Fruit fly (Drosophila melanogaster) whole organism, embryonic: Measurements from ENCODE around the gene mRpL3.

Experiments used
- Abd-B ChIP-seq: fragments of 200-800 bp; sonication (Bioruptor generic); optimal IDR thresholded peaks from 2 replicates; lab custom pipeline; 2018; ENCODE audit warnings: missing biosample characterization, mild to moderate bottlenecking, missing genetic modification characterization, moderate library complexity
- Atf6 ChIP-seq: fragments of 200-800 bp; sonication (Bioruptor generic); IDR thresholded peaks from 2 replicates; pipeline ENCODE4 v1.3.6; 2022; ENCODE audit warnings: missing biosample characterization, missing genetic modification characterization
- Awh ChIP-seq: fragments of 200-800 bp; sonication (Bioruptor generic); IDR thresholded peaks from 2 replicates; pipeline ENCODE4, ENCODE4 v1.3.6; 2022; ENCODE audit warnings: missing biosample characterization, missing genetic modification characterization
- Bteb2 ChIP-seq: fragments of 200-800 bp; sonication (Bioruptor generic); optimal IDR thresholded peaks from 2 replicates; lab custom pipeline; 2016; ENCODE audit warnings: missing biosample characterization, missing genetic modification characterization
- CG10959 ChIP-seq: fragments of 200-800 bp; sonication (Bioruptor generic); IDR thresholded peaks from 2 replicates; pipeline ENCODE4 v1.3.6; 2022; ENCODE audit warnings: missing biosample characterization, missing genetic modification characterization
- CG11085 ChIP-seq: fragments of 200-800 bp; sonication (Bioruptor generic); IDR thresholded peaks from 2 replicates; pipeline ENCODE4 v1.3.6; 2022; ENCODE audit warnings: missing biosample characterization, missing genetic modification characterization
- CG12236 ChIP-seq: fragments of 200-800 bp; sonication (Bioruptor generic); optimal IDR thresholded peaks from 2 replicates; lab custom pipeline; 2016; ENCODE audit warnings: missing biosample characterization, missing genetic modification characterization
- CG13296 ChIP-seq: fragments of 200-800 bp; sonication (Bioruptor generic); optimal IDR thresholded peaks from 3 replicates; lab custom pipeline; 2018; ENCODE audit warnings: missing biosample characterization, mild to moderate bottlenecking, missing genetic modification characterization
- CG14710 ChIP-seq: fragments of 200-800 bp; sonication (Bioruptor generic); optimal IDR thresholded peaks from 3 replicates; lab custom pipeline; 2019; ENCODE audit warnings: missing biosample characterization, mild to moderate bottlenecking, missing genetic modification characterization, moderate library complexity
- CG15601 ChIP-seq: fragments of 200-800 bp; sonication (Bioruptor generic); optimal IDR thresholded peaks from 3 replicates; lab custom pipeline; 2019; ENCODE audit warnings: missing biosample characterization, mild to moderate bottlenecking, missing genetic modification characterization, moderate library complexity
- CG17186 ChIP-seq: fragments of 200-800 bp; sonication (Bioruptor generic); optimal IDR thresholded peaks from 3 replicates; lab custom pipeline; 2017; ENCODE audit warnings: missing biosample characterization, missing genetic modification reagents, missing genetic modification characterization
- CG18599 ChIP-seq: fragments of 200-800 bp; sonication (Bioruptor generic); optimal IDR thresholded peaks from 3 replicates; lab custom pipeline; 2017; ENCODE audit warnings: missing biosample characterization, missing genetic modification characterization, mild to moderate bottlenecking, moderate library complexity, missing genetic modification reagents
- CG2202 ChIP-seq: fragments of 200-800 bp; sonication (Bioruptor generic); optimal IDR thresholded peaks from 2 replicates; lab custom pipeline; 2018; ENCODE audit warnings: missing biosample characterization, mild to moderate bottlenecking, missing genetic modification characterization
- CG30431 ChIP-seq: fragments of 200-800 bp; sonication (Bioruptor generic); optimal IDR thresholded peaks from 2 replicates; lab custom pipeline; 2017; ENCODE audit warnings: missing biosample characterization, missing genetic modification characterization
- CG33557 ChIP-seq: fragments of 200-800 bp; sonication (Bioruptor generic); optimal IDR thresholded peaks from 2 replicates; lab custom pipeline; 2019; ENCODE audit warnings: missing biosample characterization, mild to moderate bottlenecking, missing genetic modification characterization, moderate library complexity
- CG4424 ChIP-seq: fragments of 200-800 bp; sonication (Bioruptor generic); optimal IDR thresholded peaks from 3 replicates; lab custom pipeline; 2016; ENCODE audit warnings: missing biosample characterization, missing genetic modification characterization
- CG5245 ChIP-seq: fragments of 200-800 bp; sonication (Bioruptor generic); optimal IDR thresholded peaks from 3 replicates; lab custom pipeline; 2016; ENCODE audit warnings: missing biosample characterization, missing genetic modification characterization
- CG5953 ChIP-seq: fragments of 200-800 bp; sonication (Bioruptor generic); IDR thresholded peaks from 2 replicates; pipeline ENCODE4 v1.3.6; 2022; ENCODE audit warnings: missing biosample characterization, missing genetic modification characterization
- CG7357 ChIP-seq: fragments of 200-800 bp; sonication (Bioruptor generic); IDR thresholded peaks from 3 replicates; pipeline ENCODE4 v1.3.6; 2022; ENCODE audit warnings: missing biosample characterization, missing genetic modification characterization
- CG7786 ChIP-seq: fragments of 200-800 bp; sonication (Bioruptor generic); optimal IDR thresholded peaks from 2 replicates; lab custom pipeline; 2016; ENCODE audit warnings: missing biosample characterization, missing genetic modification characterization
- CG9609 ChIP-seq: fragments of 200-800 bp; sonication (Bioruptor generic); optimal IDR thresholded peaks from 3 replicates; lab custom pipeline; 2016; ENCODE audit warnings: missing biosample characterization, missing genetic modification characterization
- CG9727 ChIP-seq: fragments of 200-800 bp; sonication (Bioruptor generic); optimal IDR thresholded peaks from 3 replicates; lab custom pipeline; 2017; ENCODE audit warnings: missing biosample characterization, mild to moderate bottlenecking, missing genetic modification characterization
- HLH3B ChIP-seq: fragments of 200-800 bp; sonication (Bioruptor generic); IDR thresholded peaks from 2 replicates; pipeline ENCODE4 v1.3.6; 2022; ENCODE audit warnings: missing biosample characterization, missing genetic modification characterization
- Hmr ChIP-seq: fragments of 200-800 bp; sonication (Bioruptor generic); optimal IDR thresholded peaks from 3 replicates; lab custom pipeline; 2017; ENCODE audit warnings: mild to moderate bottlenecking, missing biosample characterization, missing genetic modification reagents, missing genetic modification characterization
- Hr78 ChIP-seq, 2 experiments: fragments of 200-800 bp in 1 of 2; fragments of >200 bp in 1 of 2; sonication (Bioruptor generic) in 1 of 2; optimal IDR thresholded peaks; 2 replicates each; lab custom pipeline; 2017 to 2019; ENCODE audit warnings: missing biosample characterization in 2 of 2, missing genetic modification characterization in 2 of 2, mild to moderate bottlenecking in 1 of 2, moderate library complexity in 1 of 2
- Jarid2 ChIP-seq: fragments of 200-800 bp; sonication (Bioruptor generic); optimal IDR thresholded peaks from 3 replicates; lab custom pipeline; 2017; ENCODE audit warnings: mild to moderate bottlenecking, missing biosample characterization, missing genetic modification reagents, missing genetic modification characterization
- Max ChIP-seq: fragments of 200-800 bp; sonication (Bioruptor generic); optimal IDR thresholded peaks from 2 replicates; lab custom pipeline; 2016; ENCODE audit warnings: missing biosample characterization, mild to moderate bottlenecking, missing genetic modification characterization
- Nf-YA ChIP-seq: fragments of 200-800 bp; sonication (Bioruptor generic); IDR thresholded peaks from 2 replicates; pipeline ENCODE4 v1.3.6; 2022; ENCODE audit warnings: missing biosample characterization, missing genetic modification characterization
- Sry-β ChIP-seq: fragments of 200-800 bp; sonication (Bioruptor generic); optimal IDR thresholded peaks from 2 replicates; lab custom pipeline; 2018; ENCODE audit warnings: missing biosample characterization, mild to moderate bottlenecking, missing genetic modification characterization, moderate library complexity
- Taf1 ChIP-seq: fragments of 200-800 bp; sonication (Bioruptor generic); IDR thresholded peaks from 2 replicates; pipeline ENCODE4 v1.3.6; 2022; ENCODE audit warnings: missing biosample characterization, missing genetic modification characterization
- Xrp1 ChIP-seq: fragments of 200-800 bp; sonication (Bioruptor generic); IDR thresholded peaks from 2 replicates; pipeline ENCODE4 v1.3.6; 2022; ENCODE audit warnings: missing biosample characterization, missing genetic modification characterization
- YL-1 ChIP-seq: fragments of 200-800 bp; sonication (Bioruptor generic); optimal IDR thresholded peaks from 3 replicates; lab custom pipeline; 2017; ENCODE audit warnings: missing biosample characterization, mild to moderate bottlenecking, missing genetic modification characterization
- amos ChIP-seq: fragments of 200-800 bp; sonication (Bioruptor generic); IDR thresholded peaks from 2 replicates; pipeline ENCODE4 v1.3.6; 2022; ENCODE audit warnings: missing biosample characterization, missing genetic modification characterization; ENCODE audit not compliant: partially characterized antibody
- ara ChIP-seq: fragments of 200-800 bp; sonication (Bioruptor generic); IDR thresholded peaks from 2 replicates; pipeline ENCODE4 v1.3.6; 2022; ENCODE audit warnings: missing biosample characterization, missing genetic modification characterization
- cad ChIP-seq: fragments of >200 bp; optimal IDR thresholded peaks from 2 replicates; lab custom pipeline; 2017; ENCODE audit warnings: missing biosample characterization, missing genetic modification characterization
- caup ChIP-seq: fragments of 200-800 bp; sonication (Bioruptor generic); optimal IDR thresholded peaks from 3 replicates; lab custom pipeline; 2017; ENCODE audit warnings: missing biosample characterization, mild to moderate bottlenecking, missing genetic modification characterization, moderate library complexity; ENCODE audit not compliant: severe bottlenecking
- ci ChIP-seq: fragments of 200-800 bp; sonication (Bioruptor generic); IDR thresholded peaks from 3 replicates; pipeline ENCODE4 v1.3.6; 2022; ENCODE audit warnings: missing biosample characterization, missing genetic modification characterization
- fru ChIP-seq: fragments of >200 bp; optimal IDR thresholded peaks from 2 replicates; lab custom pipeline; 2017
- lov ChIP-seq, 2 experiments: fragments of 200-800 bp in 1 of 2; fragments of >200 bp in 1 of 2; sonication (Bioruptor generic) in 1 of 2; IDR thresholded peaks in 1 of 2; optimal IDR thresholded peaks in 1 of 2; 2 replicates in 1 of 2; 3 replicates in 1 of 2; pipeline versions ENCODE4 v1.3.6 to Lab custom; 2017 to 2022; ENCODE audit warnings: missing biosample characterization in 1 of 2, missing genetic modification characterization in 1 of 2
- org-1 ChIP-seq: fragments of 200-800 bp; sonication (Bioruptor generic); optimal IDR thresholded peaks from 2 replicates; lab custom pipeline; 2017; ENCODE audit warnings: missing biosample characterization, missing genetic modification characterization
- pan ChIP-seq, 4 experiments: fragments of >200 bp in 3 of 4; fragments of 200-800 bp in 1 of 4; sonication (Bioruptor generic) in 1 of 4; optimal IDR thresholded peaks in 3 of 4; IDR thresholded peaks in 1 of 4; 2 replicates each; pipeline versions ENCODE4 v1.3.6 to Lab custom; 2017 to 2022; ENCODE audit warnings: missing biosample characterization in 2 of 4, missing genetic modification characterization in 2 of 4, mixed read lengths in 1 of 4
- peb ChIP-seq: fragments of 200-800 bp; sonication (Bioruptor generic); IDR thresholded peaks from 2 replicates; pipeline ENCODE4 v1.3.6; 2022; ENCODE audit warnings: missing biosample characterization, missing genetic modification characterization
- pros ChIP-seq: fragments of 200-800 bp; sonication (Bioruptor generic); optimal IDR thresholded peaks from 3 replicates; lab custom pipeline; 2019; ENCODE audit warnings: missing biosample characterization, mild to moderate bottlenecking, missing genetic modification characterization, moderate library complexity
- pzg ChIP-seq: fragments of 200-800 bp; sonication (Bioruptor generic); optimal IDR thresholded peaks from 3 replicates; lab custom pipeline; 2018; ENCODE audit warnings: missing biosample characterization, mild to moderate bottlenecking, missing genetic modification characterization, moderate library complexity
- seq ChIP-seq: fragments of 200-800 bp; sonication (Bioruptor generic); IDR thresholded peaks from 2 replicates; pipeline ENCODE4 v1.3.6; 2022; ENCODE audit warnings: missing biosample characterization, missing genetic modification characterization
- shn ChIP-seq: fragments of 200-800 bp; sonication (Bioruptor generic); optimal IDR thresholded peaks from 3 replicates; lab custom pipeline; 2016; ENCODE audit warnings: missing biosample characterization, missing genetic modification characterization
- tap ChIP-seq: fragments of 200-800 bp; optimal IDR thresholded peaks from 3 replicates; lab custom pipeline; 2019; ENCODE audit warnings: missing biosample characterization, mild to moderate bottlenecking, missing genetic modification characterization, moderate library complexity
- usp ChIP-seq: fragments of >200 bp; optimal IDR thresholded peaks from 2 replicates; lab custom pipeline; 2017; ENCODE audit warnings: missing biosample characterization, missing genetic modification characterization
- zfh1 ChIP-seq: fragments of 200-800 bp; sonication (Bioruptor generic); IDR thresholded peaks from 3 replicates; pipeline ENCODE4 v1.3.6; 2022; ENCODE audit warnings: missing biosample characterization, missing genetic modification characterization
- zfh2 ChIP-seq: fragments of 200-800 bp; sonication (Bioruptor generic); optimal IDR thresholded peaks from 2 replicates; lab custom pipeline; 2016; ENCODE audit warnings: missing biosample characterization, missing genetic modification characterization

Gene mRpL3

DNA sequence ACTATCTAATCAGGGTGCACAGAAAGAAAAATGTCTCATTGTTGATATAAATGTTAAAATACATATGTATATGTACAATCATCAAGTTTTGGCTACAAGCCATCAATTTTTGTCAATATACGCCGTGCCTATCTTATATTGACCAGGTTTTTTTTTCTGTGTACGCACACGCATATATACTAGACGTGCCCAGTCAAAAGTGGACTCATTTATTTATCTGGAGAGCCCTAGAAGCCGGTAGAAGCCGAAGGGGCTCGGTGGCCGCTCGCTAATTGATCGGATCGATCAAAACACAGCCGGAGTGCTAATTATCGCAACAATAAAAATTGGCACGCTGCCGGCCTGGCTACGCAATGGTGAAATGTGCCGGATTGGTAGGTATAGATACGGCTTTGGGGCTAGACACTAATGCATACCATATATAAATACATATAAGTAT, 20.7 kb upstream of the mRpL3 start (continued):
- TF ChIP-seq pan (optimal IDR thresholded peaks at IDR 0.05; lab: Kevin White, UChicago) (no peak), pan (GFP tag; optimal IDR thresholded peaks at IDR 0.05 in 1 of 2, IDR thresholded peaks at IDR 0.05 in 1 of 2) (peak in 1 of 2 experiments; percentile 84), CG5245 (peak; percentile 18), peb (GFP tag; lab: Robert Waterston, UW) (no peak), Awh (GFP tag; lab: Robert Waterston, UW) (peak; percentile 63), org-1 (GFP tag; lab: Kevin White, UChicago) (peak; percentile 53), CG33557 (GFP tag; lab: Kevin White, UChicago) (no peak), CG30431 (GFP tag; lab: Kevin White, UChicago) (peak; percentile 41), CG7786 (GFP tag; lab: Kevin White, UChicago) (peak; percentile 66), fru (no peak), caup (peak; percentile 81), pzg (GFP tag; lab: Kevin White, UChicago) (peak; percentile 7), amos (GFP tag; lab: Robert Waterston, UW) (0 out of 2 replicates have a peak, but pooled peaks have one; percentile 4), CG7357 (GFP tag; lab: Robert Waterston, UW) (peak; percentile 26; the same call in 1 of the 3 replicates), CG2202 (tag; lab: Kevin White, UChicago) (no peak), CG5953 (GFP tag; lab: Robert Waterston, UW) (no peak), Jarid2 (no peak), usp (no peak), seq (GFP tag; lab: Robert Waterston, UW) (peak; percentile 65), Hmr (GFP tag; lab: Kevin White, UChicago) (peak; percentile 89), Sry-β (GFP tag; lab: Kevin White, UChicago) (no peak), CG9727 (GFP tag; lab: Kevin White, UChicago) (peak; percentile 60), Abd-B (peak; percentile 12), CG13296 (GFP tag; lab: Kevin White, UChicago) (peak; percentile 83), Hr78 (GFP tag; optimal IDR thresholded peaks at IDR 0.05; lab: Kevin White, UChicago) (no peak), zfh2 (GFP tag; lab: Kevin White, UChicago) (peak; percentile 58), Taf1 (GFP tag; lab: Robert Waterston, UW) (peak; percentile 69), CG15601 (tag; lab: Kevin White, UChicago) (no peak), Nf-YA (GFP tag; lab: Robert Waterston, UW) (0 out of 2 replicates have a peak, but pooled peaks have one; percentile 48), CG12236 (GFP tag; lab: Kevin White, UChicago) (no peak), YL-1 (no peak), CG18599 (GFP tag; lab: Kevin White, UChicago) (peak; percentile 91), CG14710 (peak; percentile 3), Xrp1 (GFP tag; lab: Robert Waterston, UW) (peak; percentile 68), ci (GFP tag; lab: Robert Waterston, UW) (peak; percentile 85), shn (GFP tag; lab: Kevin White, UChicago) (no peak), ara (GFP tag; lab: Robert Waterston, UW) (peak; percentile 53; the same call in 1 of the 2 replicates), CG9609 (GFP tag; lab: Kevin White, UChicago) (peak; percentile 42), CG4424 (peak; percentile 19), lov (optimal IDR thresholded peaks at IDR 0.05; lab: Kevin White, UChicago) (no peak), lov (GFP tag; IDR thresholded peaks at IDR 0.05; lab: Robert Waterston, UW) (no peak), CG11085 (GFP tag; lab: Robert Waterston, UW) (peak; percentile 74), pros (GFP tag; lab: Kevin White, UChicago) (no peak), cad (GFP tag; lab: Kevin White, UChicago) (no peak), Max (peak; percentile 20), tap (tag; lab: Kevin White, UChicago) (no peak), HLH3B (GFP tag; lab: Robert Waterston, UW) (peak; percentile 68), Atf6 (GFP tag; lab: Robert Waterston, UW) (peak; percentile 89), CG17186 (GFP tag; lab: Kevin White, UChicago) (no peak), CG10959 (GFP tag; lab: Robert Waterston, UW) (peak; percentile 46; the same call in 1 of the 2 replicates), Bteb2 (GFP tag; lab: Kevin White, UChicago) (peak; percentile 52), zfh1 (GFP tag; lab: Robert Waterston, UW) (peak; percentile 73; the same call in 2 of the 3 replicates)
